Worm (Caenorhabditis elegans) whole organism, L3 larva: Measurements from ENCODE around the gene C17H12.10.

ENCODE experiments used
- R02D3.7 ChIP-seq: fragments of 150-350 bp; optimal IDR thresholded peaks from 2 replicates; lab custom pipeline; 2014; ENCODE audit warnings: missing biosample characterization, missing genetic modification characterization
- ZK546.5 ChIP-seq: sonication (generic microtip); optimal IDR thresholded peaks from 2 replicates; lab custom pipeline; 2017; ENCODE audit warnings: missing biosample characterization, missing genetic modification characterization
- aly-2 ChIP-seq: fragments of 150-350 bp; optimal IDR thresholded peaks from 2 replicates; lab custom pipeline; 2014; ENCODE audit warnings: missing biosample characterization, missing genetic modification characterization
- ama-1 ChIP-seq: fragments of 150-350 bp; optimal IDR thresholded peaks from 2 replicates; lab custom pipeline; 2018
- ceh-16 ChIP-seq: sonication (generic microtip); optimal IDR thresholded peaks from 2 replicates; lab custom pipeline; 2017; ENCODE audit warnings: missing biosample characterization, missing genetic modification characterization
- ceh-28 ChIP-seq: fragments of 150-350 bp; optimal IDR thresholded peaks from 2 replicates; lab custom pipeline; 2014; ENCODE audit warnings: missing biosample characterization, missing genetic modification reagents, missing genetic modification characterization
- ceh-82 ChIP-seq: fragments of 150-350 bp; optimal IDR thresholded peaks from 2 replicates; lab custom pipeline; 2014; ENCODE audit warnings: missing biosample characterization, missing genetic modification characterization
- ceh-9 ChIP-seq: sonication (generic microtip); optimal IDR thresholded peaks from 2 replicates; lab custom pipeline; 2018; ENCODE audit warnings: missing biosample characterization, missing genetic modification characterization
- egl-27 ChIP-seq: sonication (generic microtip); optimal IDR thresholded peaks from 4 replicates; lab custom pipeline; 2017; ENCODE audit warnings: missing biosample characterization, missing genetic modification reagents, missing genetic modification characterization
- egl-5 ChIP-seq: fragments of 150-350 bp; optimal IDR thresholded peaks from 2 replicates; lab custom pipeline; 2017; ENCODE audit warnings: missing biosample characterization, missing genetic modification reagents, missing genetic modification characterization, inconsistent platforms
- elt-1 ChIP-seq: fragments of 150-350 bp; optimal IDR thresholded peaks from 2 replicates; lab custom pipeline; 2014; ENCODE audit warnings: missing biosample characterization, missing genetic modification characterization
- elt-2 ChIP-seq: sonication (generic microtip); optimal IDR thresholded peaks from 2 replicates; lab custom pipeline; 2016; ENCODE audit warnings: missing genetic modification reagents, mild to moderate bottlenecking, missing genetic modification characterization, missing compliant biosample characterization
- elt-3 ChIP-seq, 3 experiments: fragments of 150-350 bp in 1 of 3; sonication (generic microtip) in 2 of 3; optimal IDR thresholded peaks; 2 replicates in 2 of 3; 4 replicates in 1 of 3; lab custom pipeline; 2014 to 2017; ENCODE audit warnings: missing biosample characterization in 3 of 3, missing genetic modification characterization in 3 of 3
- eor-1 ChIP-seq, 2 experiments: fragments of 150-350 bp; optimal IDR thresholded peaks; 2 replicates each; lab custom pipeline; 2014 to 2018; ENCODE audit warnings: missing biosample characterization in 2 of 2, missing genetic modification characterization in 2 of 2
- fkh-10 ChIP-seq: sonication (generic microtip); optimal IDR thresholded peaks from 2 replicates; lab custom pipeline; 2017; ENCODE audit warnings: missing biosample characterization, missing genetic modification reagents, missing genetic modification characterization
- fkh-2 ChIP-seq: fragments of 150-350 bp; optimal IDR thresholded peaks from 2 replicates; lab custom pipeline; 2014; ENCODE audit warnings: missing biosample characterization, missing genetic modification reagents, missing genetic modification characterization
- fos-1 ChIP-seq: fragments of 150-350 bp; optimal IDR thresholded peaks from 2 replicates; lab custom pipeline; 2014; ENCODE audit warnings: missing biosample characterization, missing genetic modification characterization
- hmg-11 ChIP-seq: sonication (generic microtip); optimal IDR thresholded peaks from 2 replicates; lab custom pipeline; 2016; ENCODE audit warnings: missing genetic modification characterization, missing compliant biosample characterization
- jun-1 ChIP-seq: fragments of 150-350 bp; optimal IDR thresholded peaks from 2 replicates; lab custom pipeline; 2014; ENCODE audit warnings: missing biosample characterization, missing genetic modification reagents, missing genetic modification characterization
- lin-15B ChIP-seq: fragments of 150-350 bp; optimal IDR thresholded peaks from 2 replicates; lab custom pipeline; 2014; ENCODE audit warnings: missing biosample characterization, missing genetic modification characterization
- lin-39 ChIP-seq: fragments of 150-350 bp; optimal IDR thresholded peaks from 2 replicates; lab custom pipeline; 2018; ENCODE audit warnings: missing biosample characterization, missing genetic modification reagents, missing genetic modification characterization
- lsy-12 ChIP-seq: sonication (generic microtip); optimal IDR thresholded peaks from 2 replicates; lab custom pipeline; 2016; ENCODE audit warnings: mild to moderate bottlenecking, missing genetic modification characterization, missing compliant biosample characterization
- mdl-1 ChIP-seq: fragments of 150-350 bp; optimal IDR thresholded peaks from 2 replicates; lab custom pipeline; 2014; ENCODE audit warnings: missing biosample characterization, missing genetic modification characterization
- mml-1 ChIP-seq: fragments of 150-350 bp; sonication (generic microtip); optimal IDR thresholded peaks from 3 replicates; lab custom pipeline; 2014; ENCODE audit warnings: missing biosample characterization, missing genetic modification characterization
- nfya-1 ChIP-seq: sonication (generic microtip); optimal IDR thresholded peaks from 2 replicates; lab custom pipeline; 2017; ENCODE audit warnings: missing genetic modification characterization, mild to moderate bottlenecking, missing compliant biosample characterization, antibody characterized with exemption, moderate library complexity; ENCODE audit not compliant: insufficient read depth
- nhr-23 ChIP-seq: fragments of 150-350 bp; optimal IDR thresholded peaks from 2 replicates; lab custom pipeline; 2014; ENCODE audit warnings: missing biosample characterization, missing genetic modification reagents, missing genetic modification characterization
- nhr-237 ChIP-seq: fragments of 150-350 bp; optimal IDR thresholded peaks from 2 replicates; lab custom pipeline; 2014; ENCODE audit warnings: missing biosample characterization, missing genetic modification characterization
- nhr-28 ChIP-seq: fragments of 150-350 bp; optimal IDR thresholded peaks from 2 replicates; lab custom pipeline; 2014; ENCODE audit warnings: missing biosample characterization, missing genetic modification characterization
- nhr-43 ChIP-seq: sonication (generic microtip); optimal IDR thresholded peaks from 2 replicates; lab custom pipeline; 2016; ENCODE audit warnings: mild to moderate bottlenecking, missing genetic modification characterization, missing compliant biosample characterization; ENCODE audit not compliant: poor library complexity, severe bottlenecking
- nhr-76 ChIP-seq: fragments of 150-350 bp; sonication (generic microtip); optimal IDR thresholded peaks from 5 replicates; lab custom pipeline; 2014; ENCODE audit warnings: missing biosample characterization, missing genetic modification characterization
- nhr-77 ChIP-seq: fragments of 150-350 bp; optimal IDR thresholded peaks from 2 replicates; lab custom pipeline; 2014; ENCODE audit warnings: missing biosample characterization, missing genetic modification characterization
- pha-4 ChIP-seq: fragments of 150-350 bp; optimal IDR thresholded peaks from 2 replicates; lab custom pipeline; 2014; ENCODE audit warnings: missing biosample characterization, missing genetic modification reagents, missing genetic modification characterization
- pqm-1 ChIP-seq: fragments of 150-350 bp; optimal IDR thresholded peaks from 2 replicates; lab custom pipeline; 2017; ENCODE audit warnings: missing biosample characterization, missing genetic modification characterization, inconsistent platforms
- snpc-4 ChIP-seq: fragments of 150-350 bp; optimal IDR thresholded peaks from 2 replicates; lab custom pipeline; 2014; ENCODE audit warnings: missing biosample characterization, missing genetic modification characterization
- unc-39 ChIP-seq: sonication (generic microtip); optimal IDR thresholded peaks from 4 replicates; lab custom pipeline; 2017; ENCODE audit warnings: missing biosample characterization, missing genetic modification characterization
- ztf-4 ChIP-seq: fragments of 150-350 bp; optimal IDR thresholded peaks from 2 replicates; lab custom pipeline; 2014; ENCODE audit warnings: missing biosample characterization, missing genetic modification characterization

Gene C17H12.10

ce11 chrIV:6792380-6793309, 14.0 kb upstream of the C17H12.10 start:
- TF ChIP-seq elt-1 (tag; lab: Kevin White, UChicago) (no peak), snpc-4 (tag; lab: Kevin White, UChicago) (peak; percentile 33), elt-2 (tag; lab: Kevin White, UChicago) (peak; percentile 15), nhr-43 (tag; lab: Kevin White, UChicago) (peak; percentile 31), jun-1 (tag; lab: Kevin White, UChicago) (peak; percentile 16), ztf-4 (tag; lab: Kevin White, UChicago) (no peak), ama-1 (lab: Kevin White, UChicago) (no peak), nhr-77 (tag; lab: Kevin White, UChicago) (peak; percentile 8), lin-15B (tag; lab: Kevin White, UChicago) (no peak), ceh-9 (tag; lab: Kevin White, UChicago) (no peak), nhr-23 (no peak), ceh-16 (no peak)

- TF ChIP-seq egl-5 (no peak), pha-4 (tag; lab: Kevin White, UChicago) (no peak), ceh-82 (no peak), ama-1 (lab: Kevin White, UChicago) (no peak), fos-1 (tag; lab: Kevin White, UChicago) (no peak), aly-2 (no peak), nhr-237 (tag; lab: Kevin White, UChicago) (no peak), ZK546.5 (tag; lab: Kevin White, UChicago) (no peak), nhr-23 (no peak), jun-1 (tag; lab: Kevin White, UChicago) (no peak), pqm-1 (tag; lab: Kevin White, UChicago) (no peak), ceh-16 (no peak), hmg-11 (no peak), fkh-10 (GFP tag; lab: Kevin White, UChicago) (no peak), lin-39 (tag; lab: Kevin White, UChicago) (no peak)
Measured at ce11 chrIV:6793310-6793966, 13.2 kb upstream of the C17H12.10 start.

ce11 chrIV:6795529-6795928, 11.1 kb upstream of the C17H12.10 start, which contains the start of the genes C17H12.3 and C17H12.12:
C17H12.3 (minus strand) TSS chrIV:6795629.
C17H12.12 (plus strand) TSS chrIV:6795924.
- no peak for TF ChIP-seq unc-39 (tag; lab: Kevin White, UChicago)
- no peak for TF ChIP-seq lsy-12 (tag; lab: Kevin White, UChicago)
- TF ChIP-seq elt-3 (tag; optimal IDR thresholded peaks at IDR 0.05; lab: Kevin White, UChicago), result no peak
- TF ChIP-seq lin-39 (tag; lab: Kevin White, UChicago), result no peak
- TF ChIP-seq ceh-82, result no peak
- no peak for TF ChIP-seq ceh-28
- no peak for TF ChIP-seq snpc-4 (tag; lab: Kevin White, UChicago)
- TF ChIP-seq fkh-2 (tag; lab: Kevin White, UChicago), result no peak
- no peak for TF ChIP-seq ceh-9 (tag; lab: Kevin White, UChicago)
- no peak for TF ChIP-seq egl-27 (tag; lab: Kevin White, UChicago)
- TF ChIP-seq ZK546.5 (tag; lab: Kevin White, UChicago), result no peak
- no peak for TF ChIP-seq ama-1 (lab: Kevin White, UChicago)
- TF ChIP-seq nfya-1 (tag; lab: Kevin White, UChicago), result no peak
- TF ChIP-seq ztf-4 (tag; lab: Kevin White, UChicago), result no peak
- TF ChIP-seq fos-1 (tag; lab: Kevin White, UChicago), result no peak

ce11 chrIV:6802132-6802531, 4.5 kb upstream of the C17H12.10 start, which contains the start of the genes cest-4 and C17H12.11:
cest-4 (minus strand) TSS chrIV:6802337.
C17H12.11 (plus strand) TSS chrIV:6802387.
- TF ChIP-seq hmg-11 (no peak), pqm-1 (tag; lab: Kevin White, UChicago) (peak; percentile 91), elt-2 (tag; lab: Kevin White, UChicago) (peak; percentile 79)

- TF ChIP-seq ztf-4 (tag; lab: Kevin White, UChicago) (no peak), nhr-76 (no peak), nhr-77 (tag; lab: Kevin White, UChicago) (no peak), R02D3.7 (tag; lab: Kevin White, UChicago) (no peak), ama-1 (lab: Kevin White, UChicago) (no peak), mml-1 (tag; lab: Kevin White, UChicago) (no peak), mdl-1 (tag; lab: Kevin White, UChicago) (no peak), nhr-43 (tag; lab: Kevin White, UChicago) (no peak), unc-39 (tag; lab: Kevin White, UChicago) (no peak), nhr-23 (no peak), elt-3 (tag; optimal IDR thresholded peaks at IDR 0.05; lab: Kevin White, UChicago) (no peak), nhr-28 (no peak), eor-1 (tag; optimal IDR thresholded peaks at IDR 0.05; lab: Kevin White, UChicago) (no peak)
Measured at ce11 chrIV:6803294-6803693, 3.3 kb upstream of the C17H12.10 start.
